Fruit fly (Drosophila melanogaster) whole organism, prepupa: Measurements from ENCODE around the gene CG10959.

ENCODE experiments used
- CG11762 ChIP-seq: fragments of 200-800 bp; sonication (Bioruptor generic); optimal IDR thresholded peaks from 3 replicates; lab custom pipeline; 2016; ENCODE audit warnings: missing biosample characterization, missing genetic modification characterization; ENCODE audit not compliant: insufficient read depth
- CG15336 ChIP-seq: fragments of 200-800 bp; sonication (Bioruptor generic); IDR thresholded peaks from 2 replicates; pipeline ENCODE4 v1.3.6; 2022; ENCODE audit warnings: missing biosample characterization, missing genetic modification characterization
- CG1621 ChIP-seq: fragments of 200-800 bp; sonication (Bioruptor generic); optimal IDR thresholded peaks from 3 replicates; lab custom pipeline; 2018; ENCODE audit warnings: missing biosample characterization, mild to moderate bottlenecking, missing genetic modification characterization
- CG3032 ChIP-seq: fragments of 200-800 bp; optimal IDR thresholded peaks from 2 replicates; lab custom pipeline; 2019; ENCODE audit warnings: missing biosample characterization, mild to moderate bottlenecking, missing genetic modification characterization, moderate library complexity
- CG31627 ChIP-seq: fragments of 200-800 bp; sonication (Bioruptor generic); optimal IDR thresholded peaks from 3 replicates; lab custom pipeline; 2016; ENCODE audit warnings: missing biosample characterization, missing genetic modification characterization
- CG32006 ChIP-seq: fragments of 200-800 bp; sonication (Bioruptor generic); optimal IDR thresholded peaks from 3 replicates; lab custom pipeline; 2017; ENCODE audit warnings: missing biosample characterization, mild to moderate bottlenecking, missing genetic modification characterization
- CG34406 ChIP-seq: fragments of 200-800 bp; sonication (Bioruptor generic); optimal IDR thresholded peaks from 3 replicates; lab custom pipeline; 2016; ENCODE audit warnings: missing biosample characterization, missing genetic modification characterization
- CG3919 ChIP-seq: fragments of 200-800 bp; sonication (Bioruptor generic); optimal IDR thresholded peaks from 3 replicates; lab custom pipeline; 2016; ENCODE audit warnings: missing biosample characterization, missing genetic modification characterization
- CG6163 ChIP-seq: fragments of 200-800 bp; sonication (Bioruptor generic); IDR thresholded peaks from 3 replicates; pipeline ENCODE4 v1.3.6; 2022; ENCODE audit warnings: missing biosample characterization, missing genetic modification characterization
- CG6792 ChIP-seq: fragments of 200-800 bp; sonication (Bioruptor generic); optimal IDR thresholded peaks from 3 replicates; lab custom pipeline; 2016; ENCODE audit warnings: missing biosample characterization, missing genetic modification characterization
- CG6808 ChIP-seq: fragments of 200-800 bp; sonication (Bioruptor generic); optimal IDR thresholded peaks from 3 replicates; lab custom pipeline; 2017; ENCODE audit warnings: missing biosample characterization, missing genetic modification characterization, mild to moderate bottlenecking, moderate library complexity, missing genetic modification reagents
- CG6854 ChIP-seq: fragments of 200-800 bp; sonication (Bioruptor generic); optimal IDR thresholded peaks from 2 replicates; lab custom pipeline; 2017; ENCODE audit warnings: missing biosample characterization, mild to moderate bottlenecking, missing genetic modification characterization
- CG7368 ChIP-seq: fragments of 200-800 bp; sonication (Bioruptor generic); optimal IDR thresholded peaks from 3 replicates; lab custom pipeline; 2016; ENCODE audit warnings: missing biosample characterization, missing genetic modification characterization
- CG8119 ChIP-seq: fragments of 200-800 bp; sonication (Bioruptor generic); IDR thresholded peaks from 3 replicates; pipeline ENCODE4 v1.3.6; 2022; ENCODE audit warnings: missing biosample characterization, missing genetic modification characterization
- CG8319 ChIP-seq: fragments of 200-800 bp; sonication (Bioruptor generic); optimal IDR thresholded peaks from 3 replicates; lab custom pipeline; 2016; ENCODE audit warnings: missing biosample characterization, missing genetic modification characterization
- CG8632 ChIP-seq: fragments of 200-800 bp; sonication (Bioruptor generic); optimal IDR thresholded peaks from 3 replicates; lab custom pipeline; 2016; ENCODE audit warnings: missing biosample characterization, missing genetic modification characterization
- Eip75B ChIP-seq: fragments of 200-800 bp; sonication (Bioruptor generic); optimal IDR thresholded peaks from 3 replicates; lab custom pipeline; 2016; ENCODE audit warnings: missing biosample characterization, missing genetic modification characterization
- Eip78C ChIP-seq: fragments of 200-800 bp; sonication (Bioruptor generic); peaks from one replicate; lab custom pipeline; 2016; ENCODE audit warnings: missing biosample characterization, missing genetic modification characterization
- Eip93F ChIP-seq: fragments of 200-800 bp; sonication (Bioruptor generic); optimal IDR thresholded peaks from 2 replicates; lab custom pipeline; 2016; ENCODE audit warnings: missing biosample characterization, mild to moderate bottlenecking, missing genetic modification characterization
- Ets96B ChIP-seq: fragments of 200-800 bp; optimal IDR thresholded peaks from 2 replicates; lab custom pipeline; 2019; ENCODE audit warnings: missing biosample characterization, mild to moderate bottlenecking, missing genetic modification characterization, moderate library complexity
- Hr38 ChIP-seq: sonication (Bioruptor generic); optimal IDR thresholded peaks from 2 replicates; lab custom pipeline; 2016; ENCODE audit warnings: missing biosample characterization, missing genetic modification characterization
- Hr39 ChIP-seq: fragments of 200-800 bp; sonication (Bioruptor generic); optimal IDR thresholded peaks from 2 replicates; lab custom pipeline; 2016; ENCODE audit warnings: missing biosample characterization, missing genetic modification characterization
- Hr4 ChIP-seq: fragments of 200-800 bp; sonication (Bioruptor generic); optimal IDR thresholded peaks from 3 replicates; lab custom pipeline; 2016; ENCODE audit warnings: missing biosample characterization, missing genetic modification characterization
- Met ChIP-seq: fragments of 200-800 bp; sonication (Bioruptor generic); optimal IDR thresholded peaks from 3 replicates; lab custom pipeline; 2016; ENCODE audit warnings: missing biosample characterization, missing genetic modification characterization
- Sox14 ChIP-seq: fragments of 200-800 bp; sonication (Bioruptor generic); optimal IDR thresholded peaks from 3 replicates; lab custom pipeline; 2016; ENCODE audit warnings: missing biosample characterization, missing genetic modification characterization
- Sox15 ChIP-seq: fragments of 200-800 bp; sonication (Bioruptor generic); optimal IDR thresholded peaks from 3 replicates; lab custom pipeline; 2016; ENCODE audit warnings: missing biosample characterization, missing genetic modification characterization
- acj6 ChIP-seq: fragments of 200-800 bp; sonication (Bioruptor generic); optimal IDR thresholded peaks from 3 replicates; lab custom pipeline; 2016; ENCODE audit warnings: missing biosample characterization, missing genetic modification characterization
- cyc ChIP-seq: fragments of 200-800 bp; sonication (Bioruptor generic); optimal IDR thresholded peaks from 3 replicates; lab custom pipeline; 2016; ENCODE audit warnings: missing biosample characterization, missing genetic modification characterization
- dac ChIP-seq: fragments of 200-800 bp; sonication (Bioruptor generic); optimal IDR thresholded peaks from 2 replicates; lab custom pipeline; 2017; ENCODE audit warnings: missing biosample characterization, mild to moderate bottlenecking, missing genetic modification characterization
- eg ChIP-seq: fragments of 200-800 bp; sonication (Bioruptor generic); IDR thresholded peaks from 3 replicates; pipeline ENCODE4 v1.3.6; 2022; ENCODE audit warnings: missing biosample characterization, missing genetic modification characterization
- esn ChIP-seq: fragments of 200-800 bp; sonication (Bioruptor generic); optimal IDR thresholded peaks from 2 replicates; lab custom pipeline; 2016; ENCODE audit warnings: missing biosample characterization, mild to moderate bottlenecking, missing genetic modification characterization, moderate library complexity
- fd59A ChIP-seq: fragments of 200-800 bp; sonication (Bioruptor generic); optimal IDR thresholded peaks from 2 replicates; lab custom pipeline; 2017; ENCODE audit warnings: missing biosample characterization, mild to moderate bottlenecking, missing genetic modification characterization, missing genetic modification reagents
- fkh ChIP-seq: fragments of 200-800 bp; sonication (Bioruptor generic); optimal IDR thresholded peaks from 3 replicates; lab custom pipeline; 2017; ENCODE audit warnings: missing biosample characterization, mild to moderate bottlenecking, missing genetic modification characterization, moderate library complexity
- net ChIP-seq: fragments of 200-800 bp; sonication (Bioruptor generic); optimal IDR thresholded peaks from 3 replicates; lab custom pipeline; 2016; ENCODE audit warnings: missing biosample characterization, missing genetic modification characterization
- salr ChIP-seq, 2 experiments: fragments of 200-800 bp; sonication (Bioruptor generic); optimal IDR thresholded peaks; 3 replicates each; lab custom pipeline; 2016 to 2018; ENCODE audit warnings: missing biosample characterization in 2 of 2, missing genetic modification characterization in 2 of 2, mild to moderate bottlenecking in 1 of 2
- spab ChIP-seq: fragments of 200-800 bp; sonication (Bioruptor generic); optimal IDR thresholded peaks from 2 replicates; lab custom pipeline; 2017; ENCODE audit warnings: missing biosample characterization, mild to moderate bottlenecking, missing genetic modification characterization, missing genetic modification reagents
- ss ChIP-seq, 2 experiments: fragments of 200-800 bp; sonication (Bioruptor generic); optimal IDR thresholded peaks; 2 replicates in 1 of 2; 3 replicates in 1 of 2; lab custom pipeline; 2017 to 2018; ENCODE audit warnings: mild to moderate bottlenecking in 2 of 2, missing biosample characterization in 2 of 2, missing genetic modification characterization in 2 of 2, moderate library complexity in 1 of 2
- topi ChIP-seq: fragments of 200-800 bp; sonication (Bioruptor generic); optimal IDR thresholded peaks from 3 replicates; lab custom pipeline; 2016; ENCODE audit warnings: missing biosample characterization, missing genetic modification characterization
- vri ChIP-seq: fragments of 200-800 bp; sonication (Bioruptor generic); optimal IDR thresholded peaks from 3 replicates; lab custom pipeline; 2016; ENCODE audit warnings: missing biosample characterization, mild to moderate bottlenecking, missing genetic modification characterization

Gene CG10959

dm6 chrX:8131693-8132313 lies 16.8 kb upstream of the CG10959 start, which contains the start of gene CG10958 (continued):
- TF ChIP-seq Met (GFP tag; lab: Kevin White, UChicago) (no peak), Eip78C (peak; percentile 81), ss (GFP tag; optimal IDR thresholded peaks at IDR 0.05; lab: Kevin White, UChicago) (no peak), CG6163 (GFP tag; lab: Robert Waterston, UW) (peak; percentile 63; the same call in 2 of the 3 replicates), fkh (GFP tag; lab: Kevin White, UChicago) (peak; percentile 90), acj6 (GFP tag; lab: Kevin White, UChicago) (peak; percentile 66), CG11762 (no peak), Sox14 (peak; percentile 48), CG8632 (GFP tag; lab: Kevin White, UChicago) (peak; percentile 52), CG34406 (peak; percentile 60), Hr4 (GFP tag; lab: Kevin White, UChicago) (peak; percentile 39), Sox15 (GFP tag; lab: Kevin White, UChicago) (peak; percentile 16), vri (GFP tag; lab: Kevin White, UChicago) (no peak), fd59A (no peak)

- no peak for TF ChIP-seq Hr39 (GFP tag; lab: Kevin White, UChicago)
- no peak for TF ChIP-seq Sox15 (GFP tag; lab: Kevin White, UChicago)
- no peak for TF ChIP-seq dac (GFP tag; lab: Kevin White, UChicago)
Measured at dm6 chrX:8135420-8135874, 13.1 kb upstream of the CG10959 start, which contains the start of the genes cyr and CG2120. Gene cyr, minus strand, starts transcription at chrX:8135713. Gene CG2120, plus strand, starts transcription at chrX:8135824.

- no peak for TF ChIP-seq CG8319 (GFP tag; lab: Kevin White, UChicago)
Measured at dm6 chrX:8137285-8137684, 11.3 kb upstream of the CG10959 start.

DNA sequence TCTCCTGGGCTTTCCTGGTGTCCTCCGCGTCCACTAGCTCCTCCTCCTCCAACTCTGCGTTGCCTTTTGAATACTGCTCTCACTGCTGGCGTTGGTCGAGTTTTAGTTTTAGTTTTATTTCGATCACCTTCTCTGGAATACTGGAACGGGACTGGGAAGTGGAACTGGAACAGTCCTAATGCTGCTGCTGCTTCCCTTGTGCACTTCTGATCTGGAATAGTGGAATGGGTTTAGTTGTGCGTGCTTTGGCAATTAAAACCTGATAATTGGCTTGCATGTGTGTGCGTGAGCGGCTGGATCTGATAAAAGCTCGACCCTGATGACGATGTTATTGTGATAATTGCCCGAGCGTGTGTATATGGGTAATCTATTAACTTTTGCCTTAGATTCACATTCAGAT lies 7.9 kb upstream of the CG10959 start:
- no peak for TF ChIP-seq net (GFP tag; lab: Kevin White, UChicago)

- TF ChIP-seq topi (GFP tag; lab: Kevin White, UChicago): peak; percentile 30
- peak; percentile 47 for TF ChIP-seq net (GFP tag; lab: Kevin White, UChicago)
- TF ChIP-seq CG32006 (GFP tag; lab: Kevin White, UChicago): peak; percentile 12
- TF ChIP-seq CG1621: peak; percentile 85
- TF ChIP-seq CG8119: 0 out of 3 replicates have a peak, but pooled peaks have one; percentile 41
- TF ChIP-seq CG7368 (GFP tag; lab: Kevin White, UChicago): peak; percentile 19
- peak; percentile 52 to 70 for TF ChIP-seq ss (GFP tag; optimal IDR thresholded peaks at IDR 0.05; lab: Kevin White, UChicago)
- TF ChIP-seq Hr38 (GFP tag; lab: Kevin White, UChicago): no peak
- TF ChIP-seq CG34406: peak; percentile 6
- TF ChIP-seq CG15336 (GFP tag; lab: Robert Waterston, UW): no peak
- TF ChIP-seq Ets96B (tag; lab: Kevin White, UChicago): peak; percentile 28
- peak; percentile 3 for TF ChIP-seq CG3032
- peak; percentile 38 for TF ChIP-seq CG6854 (GFP tag; lab: Kevin White, UChicago)
- peak; percentile 47 for TF ChIP-seq CG6808 (GFP tag; lab: Kevin White, UChicago)
- peak; percentile 47 for TF ChIP-seq esn (GFP tag; lab: Kevin White, UChicago)
- peak; percentile 54 for TF ChIP-seq vri (GFP tag; lab: Kevin White, UChicago)
- peak; percentile 68 for TF ChIP-seq Eip78C
- TF ChIP-seq CG6792 (GFP tag; lab: Kevin White, UChicago): peak; percentile 20
- TF ChIP-seq Hr39 (GFP tag; lab: Kevin White, UChicago): peak; percentile 21
- peak in 1 of 2 experiments; percentile 9 for TF ChIP-seq salr (GFP tag; optimal IDR thresholded peaks at IDR 0.05; lab: Kevin White, UChicago)
- no peak for TF ChIP-seq CG8319 (GFP tag; lab: Kevin White, UChicago)
- no peak for TF ChIP-seq cyc (GFP tag; lab: Kevin White, UChicago)
- TF ChIP-seq Eip75B: peak; percentile 38
- peak; percentile 57 for TF ChIP-seq eg
- peak; percentile 17 for TF ChIP-seq CG3919 (GFP tag; lab: Kevin White, UChicago)
- no peak for TF ChIP-seq dac (GFP tag; lab: Kevin White, UChicago)
- no peak for TF ChIP-seq CG31627 (GFP tag; lab: Kevin White, UChicago)
- TF ChIP-seq Hr4 (GFP tag; lab: Kevin White, UChicago): no peak
- TF ChIP-seq Met (GFP tag; lab: Kevin White, UChicago): peak; percentile 24
- TF ChIP-seq CG6163 (GFP tag; lab: Robert Waterston, UW): peak; percentile 57; the same call in 1 of the 3 replicates
- peak; percentile 0 for TF ChIP-seq Eip93F
- peak; percentile 17 for TF ChIP-seq CG8632 (GFP tag; lab: Kevin White, UChicago)
- TF ChIP-seq spab (GFP tag; lab: Kevin White, UChicago): no peak
Measured at dm6 chrX:8141353-8142066, 7.1 kb upstream of the CG10959 start.
